Fruit fly (Drosophila melanogaster) whole organism, embryonic: Measurements from ENCODE around the gene CG43347.

Source experiments
- Bdp1 ChIP-seq: fragments of 200-800 bp; sonication (Bioruptor generic); optimal IDR thresholded peaks from 3 replicates; lab custom pipeline; 2016; ENCODE audit warnings: missing biosample characterization, missing genetic modification characterization
- CG10274 ChIP-seq: fragments of 200-800 bp; sonication (Bioruptor generic); optimal IDR thresholded peaks from 3 replicates; lab custom pipeline; 2017; ENCODE audit warnings: missing biosample characterization, mild to moderate bottlenecking, missing genetic modification characterization
- CG10321 ChIP-seq: fragments of 200-800 bp; sonication (Bioruptor generic); IDR thresholded peaks from 2 replicates; pipeline ENCODE4 v1.3.6; 2022; ENCODE audit warnings: missing biosample characterization, missing genetic modification characterization
- CG10431 ChIP-seq: fragments of 200-800 bp; sonication (Bioruptor generic); optimal IDR thresholded peaks from 3 replicates; lab custom pipeline; 2018; ENCODE audit warnings: missing biosample characterization, mild to moderate bottlenecking, missing genetic modification characterization
- CG10654 ChIP-seq: fragments of 200-800 bp; sonication (Bioruptor generic); optimal IDR thresholded peaks from 2 replicates; lab custom pipeline; 2016; ENCODE audit warnings: missing biosample characterization, missing genetic modification characterization
- CG11723 ChIP-seq: fragments of 200-800 bp; sonication (Bioruptor generic); optimal IDR thresholded peaks from 2 replicates; lab custom pipeline; 2017; ENCODE audit warnings: missing biosample characterization, mild to moderate bottlenecking, missing genetic modification characterization
- CG12942 ChIP-seq: fragments of 200-800 bp; sonication (Bioruptor generic); optimal IDR thresholded peaks from 3 replicates; lab custom pipeline; 2016; ENCODE audit warnings: missing biosample characterization, missing genetic modification characterization
- CG14050 ChIP-seq: fragments of 200-800 bp; sonication (Bioruptor generic); IDR thresholded peaks from 3 replicates; pipeline ENCODE4 v1.3.6; 2022; ENCODE audit warnings: missing biosample characterization, missing genetic modification characterization
- CG14441 ChIP-seq: fragments of 200-800 bp; sonication (Bioruptor generic); IDR thresholded peaks from 2 replicates; pipeline ENCODE4 v1.3.6; 2022; ENCODE audit warnings: missing biosample characterization, missing genetic modification characterization
- CG15601 ChIP-seq: fragments of 200-800 bp; sonication (Bioruptor generic); optimal IDR thresholded peaks from 3 replicates; lab custom pipeline; 2019; ENCODE audit warnings: missing biosample characterization, mild to moderate bottlenecking, missing genetic modification characterization, moderate library complexity
- CG17361 ChIP-seq: fragments of 200-800 bp; sonication (Bioruptor generic); IDR thresholded peaks from 3 replicates; pipeline ENCODE4 v1.3.6; 2022; ENCODE audit warnings: missing biosample characterization, missing genetic modification characterization
- CG17829 ChIP-seq: fragments of 200-800 bp; optimal IDR thresholded peaks from 2 replicates; lab custom pipeline; 2019; ENCODE audit warnings: missing biosample characterization, mild to moderate bottlenecking, missing genetic modification characterization, moderate library complexity
- CG18619 ChIP-seq: fragments of 200-800 bp; sonication (Bioruptor generic); optimal IDR thresholded peaks from 3 replicates; lab custom pipeline; 2017; ENCODE audit warnings: missing biosample characterization, mild to moderate bottlenecking, missing genetic modification characterization
- CG3407 ChIP-seq: fragments of 200-800 bp; sonication (Bioruptor generic); optimal IDR thresholded peaks from 2 replicates; lab custom pipeline; 2018; ENCODE audit warnings: missing biosample characterization, mild to moderate bottlenecking, missing genetic modification characterization
- CG3726 ChIP-seq: fragments of 200-800 bp; sonication (Bioruptor generic); IDR thresholded peaks from 3 replicates; pipeline ENCODE4, ENCODE4 v1.3.6; 2022; ENCODE audit warnings: missing biosample characterization, missing genetic modification characterization
- CG4282 ChIP-seq: fragments of 200-800 bp; sonication (Bioruptor generic); optimal IDR thresholded peaks from 2 replicates; lab custom pipeline; 2016; ENCODE audit warnings: missing biosample characterization, missing genetic modification characterization
- CG4404 ChIP-seq: fragments of 200-800 bp; sonication (Bioruptor generic); IDR thresholded peaks from 2 replicates; pipeline ENCODE4 v1.3.6; 2022; ENCODE audit warnings: missing biosample characterization, missing genetic modification characterization
- CG4854 ChIP-seq: fragments of 200-800 bp; sonication (Bioruptor generic); optimal IDR thresholded peaks from 2 replicates; lab custom pipeline; 2016; ENCODE audit warnings: missing biosample characterization, missing genetic modification characterization, inconsistent platforms
- CG6683 ChIP-seq: fragments of 200-800 bp; sonication (Bioruptor generic); optimal IDR thresholded peaks from 2 replicates; lab custom pipeline; 2017; ENCODE audit warnings: missing biosample characterization, mild to moderate bottlenecking, missing genetic modification characterization, missing genetic modification reagents
- CG6689 ChIP-seq: fragments of 200-800 bp; sonication (Bioruptor generic); IDR thresholded peaks from 2 replicates; pipeline ENCODE4 v1.3.6; 2022; ENCODE audit warnings: missing biosample characterization, missing genetic modification characterization
- CG6765 ChIP-seq: fragments of 200-800 bp; sonication (Bioruptor generic); optimal IDR thresholded peaks from 3 replicates; lab custom pipeline; 2017; ENCODE audit warnings: missing biosample characterization, mild to moderate bottlenecking, missing genetic modification characterization
- CG6854 ChIP-seq: fragments of 200-800 bp; sonication (Bioruptor generic); optimal IDR thresholded peaks from 3 replicates; lab custom pipeline; 2017; ENCODE audit warnings: missing biosample characterization, mild to moderate bottlenecking, missing genetic modification characterization
- CG7786 ChIP-seq: fragments of 200-800 bp; sonication (Bioruptor generic); optimal IDR thresholded peaks from 2 replicates; lab custom pipeline; 2016; ENCODE audit warnings: missing biosample characterization, missing genetic modification characterization
- CG8388 ChIP-seq: fragments of 200-800 bp; sonication (Bioruptor generic); optimal IDR thresholded peaks from 2 replicates; lab custom pipeline; 2019; ENCODE audit warnings: missing biosample characterization, mild to moderate bottlenecking, missing genetic modification characterization, moderate library complexity
- CG8765 ChIP-seq: fragments of 200-800 bp; sonication (Bioruptor generic); IDR thresholded peaks from 2 replicates; pipeline ENCODE4 v1.3.6; 2022; ENCODE audit warnings: missing biosample characterization, missing genetic modification characterization
- CG9437 ChIP-seq: fragments of 200-800 bp; sonication (Bioruptor generic); optimal IDR thresholded peaks from 2 replicates; lab custom pipeline; 2018; ENCODE audit warnings: missing biosample characterization, mild to moderate bottlenecking, missing genetic modification characterization
- CTCF ChIP-seq: fragments of 200-800 bp; sonication (Bioruptor generic); optimal IDR thresholded peaks from 2 replicates; lab custom pipeline; 2017; ENCODE audit warnings: missing biosample characterization, mild to moderate bottlenecking, missing genetic modification characterization, moderate library complexity
- E2f1 ChIP-seq: fragments of 200-800 bp; sonication (Bioruptor generic); IDR thresholded peaks from 2 replicates; pipeline ENCODE4 v1.3.6; 2022; ENCODE audit warnings: missing biosample characterization, missing genetic modification characterization
- Fer2 ChIP-seq: fragments of 200-800 bp; sonication (Bioruptor generic); optimal IDR thresholded peaks from 2 replicates; lab custom pipeline; 2018; ENCODE audit warnings: missing biosample characterization, mild to moderate bottlenecking, missing genetic modification characterization, moderate library complexity
- HHEX ChIP-seq: fragments of 200-800 bp; sonication (Bioruptor generic); optimal IDR thresholded peaks from 3 replicates; lab custom pipeline; 2017; ENCODE audit warnings: missing biosample characterization, mild to moderate bottlenecking, missing genetic modification characterization, missing genetic modification reagents
- Hmr ChIP-seq: fragments of 200-800 bp; sonication (Bioruptor generic); optimal IDR thresholded peaks from 3 replicates; lab custom pipeline; 2017; ENCODE audit warnings: mild to moderate bottlenecking, missing biosample characterization, missing genetic modification reagents, missing genetic modification characterization
- Max ChIP-seq: fragments of 200-800 bp; sonication (Bioruptor generic); optimal IDR thresholded peaks from 2 replicates; lab custom pipeline; 2016; ENCODE audit warnings: missing biosample characterization, mild to moderate bottlenecking, missing genetic modification characterization
- Med ChIP-seq: fragments of 200-800 bp; sonication (Bioruptor generic); peaks from one replicate; lab custom pipeline; 2016; ENCODE audit warnings: missing biosample characterization, missing genetic modification characterization, mild to moderate bottlenecking, inconsistent platforms, moderate library complexity
- Sry-β ChIP-seq: fragments of 200-800 bp; sonication (Bioruptor generic); optimal IDR thresholded peaks from 2 replicates; lab custom pipeline; 2018; ENCODE audit warnings: missing biosample characterization, mild to moderate bottlenecking, missing genetic modification characterization, moderate library complexity
- Vsx1 ChIP-seq: fragments of 200-800 bp; sonication (Bioruptor generic); optimal IDR thresholded peaks from 2 replicates; lab custom pipeline; 2017; ENCODE audit warnings: missing biosample characterization, mild to moderate bottlenecking, missing genetic modification characterization, missing genetic modification reagents
- ab ChIP-seq: fragments of 200-800 bp; sonication (Bioruptor generic); optimal IDR thresholded peaks from 2 replicates; lab custom pipeline; 2016; ENCODE audit warnings: missing biosample characterization, missing genetic modification characterization
- ash1 ChIP-seq: fragments of 200-800 bp; sonication (Bioruptor generic); optimal IDR thresholded peaks from 2 replicates; lab custom pipeline; 2018; ENCODE audit warnings: missing biosample characterization, mild to moderate bottlenecking, missing genetic modification characterization
- chinmo ChIP-seq: fragments of 200-800 bp; sonication (Bioruptor generic); IDR thresholded peaks from 4 replicates; pipeline ENCODE4 v1.3.6; 2022; ENCODE audit warnings: missing biosample characterization, missing genetic modification characterization; ENCODE audit not compliant: partially characterized antibody
- ci ChIP-seq: fragments of 200-800 bp; sonication (Bioruptor generic); IDR thresholded peaks from 3 replicates; pipeline ENCODE4 v1.3.6; 2022; ENCODE audit warnings: missing biosample characterization, missing genetic modification characterization
- emc ChIP-seq: fragments of 200-800 bp; sonication (Bioruptor generic); optimal IDR thresholded peaks from 2 replicates; lab custom pipeline; 2016; ENCODE audit warnings: missing biosample characterization, missing genetic modification characterization
- esg ChIP-seq: fragments of 200-800 bp; sonication (Bioruptor generic); conservative IDR thresholded peaks from 2 replicates; pipeline ENCODE4 v1.3.6; 2022; ENCODE audit warnings: missing biosample characterization, missing genetic modification characterization
- nerfin-1 ChIP-seq: fragments of 200-800 bp; sonication (Bioruptor generic); optimal IDR thresholded peaks from 3 replicates; lab custom pipeline; 2019; ENCODE audit warnings: missing biosample characterization, mild to moderate bottlenecking, missing genetic modification characterization, moderate library complexity
- nerfin-2 ChIP-seq: fragments of 200-800 bp; sonication (Bioruptor generic); IDR thresholded peaks from 2 replicates; pipeline ENCODE4 v1.3.6; 2022; ENCODE audit warnings: missing biosample characterization, missing genetic modification characterization; ENCODE audit not compliant: partially characterized antibody
- pan ChIP-seq, 4 experiments: fragments of >200 bp in 3 of 4; fragments of 200-800 bp in 1 of 4; sonication (Bioruptor generic) in 1 of 4; optimal IDR thresholded peaks in 3 of 4; IDR thresholded peaks in 1 of 4; 2 replicates each; pipeline versions ENCODE4 v1.3.6 to Lab custom; 2017 to 2022; ENCODE audit warnings: missing biosample characterization in 2 of 4, missing genetic modification characterization in 2 of 4, mixed read lengths in 1 of 4
- phol ChIP-seq: fragments of 200-800 bp; sonication (Bioruptor generic); optimal IDR thresholded peaks from 3 replicates; lab custom pipeline; 2018; ENCODE audit warnings: missing biosample characterization, mild to moderate bottlenecking, missing genetic modification characterization, moderate library complexity
- salm ChIP-seq: fragments of 200-800 bp; sonication (Bioruptor generic); optimal IDR thresholded peaks from 2 replicates; lab custom pipeline; 2018; ENCODE audit warnings: missing biosample characterization, mild to moderate bottlenecking, missing genetic modification characterization
- sug ChIP-seq: fragments of 200-800 bp; optimal IDR thresholded peaks from 2 replicates; lab custom pipeline; 2019; ENCODE audit warnings: missing biosample characterization, mild to moderate bottlenecking, missing genetic modification characterization, moderate library complexity
- tll ChIP-seq, 2 experiments: fragments of 200-800 bp in 1 of 2; fragments of >200 bp in 1 of 2; sonication (Bioruptor generic) in 1 of 2; optimal IDR thresholded peaks; 2 replicates each; lab custom pipeline; 2017 to 2019; ENCODE audit warnings: missing biosample characterization in 2 of 2, missing genetic modification characterization in 2 of 2, mild to moderate bottlenecking in 1 of 2, moderate library complexity in 1 of 2

The CG43347 gene

dm6 chrX:10620144-10621005 lies at the start of gene CG43347 (continued):
- TF ChIP-seq E2f1 (GFP tag; lab: Robert Waterston, UW) (peak; percentile 59), CG14050 (GFP tag; lab: Robert Waterston, UW) (0 out of 3 replicates have a peak, but pooled peaks have one; percentile 25), CG3726 (GFP tag; lab: Robert Waterston, UW) (no peak), nerfin-1 (peak; percentile 56), Fer2 (tag; lab: Kevin White, UChicago) (peak; percentile 28), CG4404 (GFP tag; lab: Robert Waterston, UW) (peak; percentile 39; the same call in 1 of the 2 replicates), CG10274 (GFP tag; lab: Kevin White, UChicago) (peak; percentile 24), CG6689 (GFP tag; lab: Robert Waterston, UW) (peak; percentile 65), tll (GFP tag; optimal IDR thresholded peaks at IDR 0.05; lab: Kevin White, UChicago) (no peak), chinmo (no peak), Vsx1 (GFP tag; lab: Kevin White, UChicago) (peak; percentile 33), phol (tag; lab: Kevin White, UChicago) (peak; percentile 70), CG6765 (GFP tag; lab: Kevin White, UChicago) (peak; percentile 61), CG14441 (peak; percentile 41; the same call in 1 of the 2 replicates), CG12942 (GFP tag; lab: Kevin White, UChicago) (peak; percentile 13), ab (GFP tag; lab: Kevin White, UChicago) (no peak), CG4282 (GFP tag; lab: Kevin White, UChicago) (no peak), CG15601 (tag; lab: Kevin White, UChicago) (peak; percentile 61), CG8388 (peak; percentile 63), CG9437 (GFP tag; lab: Kevin White, UChicago) (peak; percentile 40), salm (peak; percentile 29), sug (tag; lab: Kevin White, UChicago) (peak; percentile 74), CG4854 (GFP tag; lab: Kevin White, UChicago) (peak; percentile 6), pan (optimal IDR thresholded peaks at IDR 0.05; lab: Kevin White, UChicago) (no peak), pan (GFP tag; optimal IDR thresholded peaks at IDR 0.05 in 1 of 2, IDR thresholded peaks at IDR 0.05 in 1 of 2) (peak in 1 of 2 experiments; percentile 70), CG17361 (GFP tag; lab: Robert Waterston, UW) (peak; percentile 80), Sry-β (GFP tag; lab: Kevin White, UChicago) (no peak), Bdp1 (GFP tag; lab: Kevin White, UChicago) (no peak), CG18619 (GFP tag; lab: Kevin White, UChicago) (peak; percentile 76), CG8765 (GFP tag; lab: Robert Waterston, UW) (no peak), CG6854 (GFP tag; lab: Kevin White, UChicago) (peak; percentile 74), Max (GFP tag; lab: Kevin White, UChicago) (peak; percentile 36), Med (peak; percentile 82), esg (GFP tag; lab: Robert Waterston, UW) (peak; percentile 41; the same call in 1 of the 2 replicates), CG17829 (tag; lab: Kevin White, UChicago) (peak; percentile 54), CG10431 (GFP tag; lab: Kevin White, UChicago) (peak; percentile 5), ci (GFP tag; lab: Robert Waterston, UW) (peak; percentile 44; the same call in 1 of the 3 replicates), ash1 (GFP tag; lab: Kevin White, UChicago) (no peak), CTCF (GFP tag; lab: Kevin White, UChicago) (peak; percentile 4), CG7786 (GFP tag; lab: Kevin White, UChicago) (peak; percentile 12), CG3407 (GFP tag; lab: Kevin White, UChicago) (peak; percentile 41), CG6683 (GFP tag; lab: Kevin White, UChicago) (peak; percentile 61), HHEX (GFP tag; lab: Kevin White, UChicago) (peak; percentile 68), nerfin-2 (GFP tag; lab: Robert Waterston, UW) (no peak), CG10321 (GFP tag; lab: Robert Waterston, UW) (no peak), CG10654 (GFP tag; lab: Kevin White, UChicago) (peak; percentile 44), Hmr (GFP tag; lab: Kevin White, UChicago) (peak; percentile 86), emc (GFP tag; lab: Kevin White, UChicago) (no peak), CG11723 (GFP tag; lab: Kevin White, UChicago) (peak; percentile 45)
